Fruit fly (Drosophila melanogaster) whole organism, wandering third instar larva: Measurements from ENCODE around the gene CG33689.
A peak's percentile ranks its signal among the peaks of the same experiment; 100 is the strongest.

Experiments
- Abd-B ChIP-seq: fragments of >200 bp; optimal IDR thresholded peaks from 2 replicates; lab custom pipeline; 2017; ENCODE audit warnings: missing biosample characterization, missing genetic modification characterization
- CG32264 ChIP-seq: fragments of 200-800 bp; sonication (Bioruptor generic); optimal IDR thresholded peaks from 2 replicates; lab custom pipeline; 2016; ENCODE audit warnings: missing biosample characterization, missing genetic modification characterization
- Dif ChIP-seq: fragments of 200-275, 200-300 bp; sonication (Bioruptor generic); optimal IDR thresholded peaks from 2 replicates; lab custom pipeline; 2018; ENCODE audit warnings: missing biosample characterization, missing genetic modification characterization; ENCODE audit not compliant: partially characterized antibody
- GATAd ChIP-seq: sonication (Bioruptor generic); optimal IDR thresholded peaks from 2 replicates; lab custom pipeline; 2016; ENCODE audit warnings: missing biosample characterization, missing genetic modification characterization
- HLH106 ChIP-seq: fragments of 200-800 bp; optimal IDR thresholded peaks from 3 replicates; lab custom pipeline; 2019; ENCODE audit warnings: missing biosample characterization, mild to moderate bottlenecking, missing genetic modification characterization, moderate library complexity
- Hr78 ChIP-seq: fragments of >200 bp; optimal IDR thresholded peaks from 2 replicates; lab custom pipeline; 2017; ENCODE audit warnings: missing biosample characterization, missing genetic modification characterization
- Hr83 ChIP-seq: fragments of 200-300 bp; sonication (Bioruptor generic); optimal IDR thresholded peaks from 2 replicates; lab custom pipeline; 2016; ENCODE audit warnings: missing biosample characterization, mild to moderate bottlenecking, missing genetic modification characterization, moderate library complexity; ENCODE audit not compliant: poor library complexity, severe bottlenecking
- Mio ChIP-seq: sonication (Bioruptor generic); optimal IDR thresholded peaks from 2 replicates; lab custom pipeline; 2016; ENCODE audit warnings: missing biosample characterization, missing genetic modification characterization
- Myc ChIP-seq: fragments of >200 bp; optimal IDR thresholded peaks from 2 replicates; lab custom pipeline; 2017
- N ChIP-seq: fragments of >200 bp; optimal IDR thresholded peaks from 2 replicates; lab custom pipeline; 2018; ENCODE audit warnings: missing biosample characterization, missing external identifiers, missing genetic modification characterization
- OdsH ChIP-seq: fragments of 200-800 bp; sonication (Bioruptor generic); optimal IDR thresholded peaks from 2 replicates; lab custom pipeline; 2016; ENCODE audit warnings: missing biosample characterization, mild to moderate bottlenecking, missing genetic modification characterization
- Sp1 ChIP-seq: fragments of 200-800 bp; sonication (Bioruptor generic); optimal IDR thresholded peaks from 3 replicates; lab custom pipeline; 2019; ENCODE audit warnings: missing biosample characterization, mild to moderate bottlenecking, missing genetic modification characterization, moderate library complexity
- Vsx2 ChIP-seq: fragments of 200-300, 225-300 bp; sonication (Bioruptor generic); optimal IDR thresholded peaks from 2 replicates; lab custom pipeline; 2018; ENCODE audit warnings: missing biosample characterization, missing genetic modification characterization; ENCODE audit not compliant: partially characterized antibody
- br ChIP-seq: fragments of 200-800 bp; sonication (Bioruptor generic); optimal IDR thresholded peaks from 2 replicates; lab custom pipeline; 2016; ENCODE audit warnings: missing biosample characterization, missing genetic modification characterization
- brk ChIP-seq: fragments of 200-800 bp; sonication (Bioruptor generic); optimal IDR thresholded peaks from 2 replicates; lab custom pipeline; 2016; ENCODE audit warnings: missing biosample characterization, mild to moderate bottlenecking, missing genetic modification characterization
- dl ChIP-seq, 2 experiments: fragments of 175-275, 200-275 bp in 1 of 2; fragments of 200-275 bp in 1 of 2; sonication (Bioruptor generic); optimal IDR thresholded peaks; lab custom pipeline; 2018; ENCODE audit warnings: mild to moderate bottlenecking in 2 of 2, missing biosample characterization in 2 of 2, missing genetic modification characterization in 2 of 2, moderate library complexity in 2 of 2; ENCODE audit not compliant: partially characterized antibody in 2 of 2, insufficient read depth in 1 of 2
- dmrt93B ChIP-seq: fragments of 200-800 bp; sonication (Bioruptor generic); optimal IDR thresholded peaks from 2 replicates; lab custom pipeline; 2018; ENCODE audit warnings: missing biosample characterization, mild to moderate bottlenecking, missing genetic modification characterization
- dsf ChIP-seq: sonication (Bioruptor generic); optimal IDR thresholded peaks from 2 replicates; lab custom pipeline; 2016; ENCODE audit warnings: missing biosample characterization, missing genetic modification characterization, borderline replicate concordance
- ey ChIP-seq: fragments of 200-800 bp; sonication (Bioruptor generic); optimal IDR thresholded peaks from 2 replicates; lab custom pipeline; 2016; ENCODE audit warnings: missing biosample characterization, missing genetic modification characterization
- foxo ChIP-seq, 2 experiments: fragments of 200-800 bp; sonication (Bioruptor generic); optimal IDR thresholded peaks; 2 replicates in 1 of 2; 3 replicates in 1 of 2; lab custom pipeline; 2016 to 2017; ENCODE audit warnings: missing biosample characterization in 2 of 2, missing genetic modification characterization in 2 of 2
- fru ChIP-seq: fragments of 200-800 bp; sonication (Bioruptor generic); optimal IDR thresholded peaks from 3 replicates; lab custom pipeline; 2016; ENCODE audit warnings: missing biosample characterization, mild to moderate bottlenecking, missing genetic modification characterization
- h ChIP-seq: fragments of 200-800 bp; sonication (Bioruptor generic); optimal IDR thresholded peaks from 3 replicates; lab custom pipeline; 2016; ENCODE audit warnings: missing biosample characterization, mild to moderate bottlenecking, missing genetic modification characterization
- jim ChIP-seq: fragments of 175-275, 200-325 bp; sonication (Bioruptor generic); optimal IDR thresholded peaks from 2 replicates; lab custom pipeline; 2016; ENCODE audit warnings: missing biosample characterization, mild to moderate bottlenecking, missing genetic modification characterization
- lola ChIP-seq: fragments of >200 bp; optimal IDR thresholded peaks from 2 replicates; lab custom pipeline; 2017; ENCODE audit warnings: missing biosample characterization, missing genetic modification characterization
- psq ChIP-seq: fragments of 200-800 bp; sonication (Bioruptor generic); optimal IDR thresholded peaks from 3 replicates; lab custom pipeline; 2017; ENCODE audit warnings: missing biosample characterization, mild to moderate bottlenecking, missing genetic modification characterization, moderate library complexity
- rgr ChIP-seq: fragments of 200-800 bp; sonication (Bioruptor generic); optimal IDR thresholded peaks from 3 replicates; lab custom pipeline; 2016; ENCODE audit warnings: missing biosample characterization, mild to moderate bottlenecking, missing genetic modification characterization
- tai ChIP-seq: sonication (Bioruptor generic); optimal IDR thresholded peaks from 2 replicates; lab custom pipeline; 2016; ENCODE audit warnings: missing biosample characterization, missing genetic modification characterization
- usp ChIP-seq: fragments of >200 bp; optimal IDR thresholded peaks from 2 replicates; lab custom pipeline; 2017; ENCODE audit warnings: missing biosample characterization, missing genetic modification characterization
- woc ChIP-seq: sonication (Bioruptor generic); optimal IDR thresholded peaks from 2 replicates; lab custom pipeline; 2016; ENCODE audit warnings: missing biosample characterization, mild to moderate bottlenecking, missing genetic modification characterization

Gene CG33689

DNA sequence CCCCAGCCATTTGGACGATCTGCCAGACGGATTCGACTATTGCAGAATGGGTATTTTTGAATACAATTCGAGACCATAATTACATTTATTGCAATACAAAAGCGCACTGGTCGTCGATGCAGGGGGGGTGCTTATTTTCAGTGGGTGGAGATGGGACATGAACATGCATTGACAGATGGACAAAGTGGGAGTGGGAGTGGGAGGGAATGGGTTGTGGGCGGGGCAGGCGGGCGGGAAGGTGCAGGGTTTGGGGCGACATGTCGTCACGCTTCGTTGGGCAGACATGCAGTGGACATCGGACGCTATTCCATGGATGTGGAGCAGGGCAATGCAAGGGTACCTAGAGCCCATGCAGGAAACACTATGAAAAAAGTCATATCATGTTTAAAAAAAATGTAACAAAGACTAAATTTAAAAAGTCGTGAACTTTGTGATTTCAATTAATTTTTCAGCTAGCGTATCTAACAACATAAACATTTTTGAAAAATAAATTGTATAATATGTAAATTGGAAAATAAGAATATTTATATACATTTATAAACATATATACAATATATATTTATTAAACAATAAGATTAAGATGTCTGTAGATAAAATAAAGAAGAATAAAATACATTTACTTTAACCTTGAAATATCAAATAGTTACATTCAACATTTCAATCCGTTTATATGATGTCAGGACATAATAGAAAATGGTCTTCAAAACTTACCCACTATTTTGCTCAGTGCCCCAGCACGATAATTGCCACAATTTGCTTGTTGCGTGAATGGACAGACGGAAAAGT, 8.2 kb downstream of the CG33689 start:
- TF ChIP-seq Hr83 (GFP tag; lab: Kevin White, UChicago), result no peak
- TF ChIP-seq lola (GFP tag; lab: Kevin White, UChicago), result no peak
- no peak for TF ChIP-seq foxo (GFP tag; optimal IDR thresholded peaks at IDR 0.05; lab: Kevin White, UChicago)
- TF ChIP-seq, all 38 proteins: peak for 0

- TF ChIP-seq dmrt93B (GFP tag; lab: Kevin White, UChicago) (peak; percentile 16), foxo (GFP tag; optimal IDR thresholded peaks at IDR 0.05; lab: Kevin White, UChicago) (peak in 1 of 2 experiments; percentile 38), Mio (no peak), woc (peak; percentile 36), Hr78 (GFP tag; lab: Kevin White, UChicago) (no peak), Abd-B (GFP tag; lab: Kevin White, UChicago) (no peak), HLH106 (no peak), Myc (no peak)
Observed at dm6 chr3L:16208839-16209612, 9.0 kb downstream of the CG33689 start.

- TF ChIP-seq dsf (GFP tag; lab: Kevin White, UChicago), result no peak
- TF ChIP-seq h (GFP tag; lab: Kevin White, UChicago), result no peak
- no peak for TF ChIP-seq Sp1 (GFP tag; lab: Kevin White, UChicago)
- TF ChIP-seq br (GFP tag; lab: Kevin White, UChicago), result peak; percentile 12
Observed at dm6 chr3L:16209641-16210040, 9.6 kb downstream of the CG33689 start.

dm6 chr3L:16211156-16211935, 11.3 kb downstream of the CG33689 start:
- no peak for TF ChIP-seq brk (GFP tag; lab: Kevin White, UChicago)
- TF ChIP-seq Vsx2, result peak; percentile 45
- TF ChIP-seq dmrt93B (GFP tag; lab: Kevin White, UChicago), result peak; percentile 27
- peak; percentile 41 for TF ChIP-seq HLH106
- TF ChIP-seq OdsH (GFP tag; lab: Kevin White, UChicago), result peak; percentile 39
- peak; percentile 15 for TF ChIP-seq ey
- no peak for TF ChIP-seq psq (GFP tag; lab: Kevin White, UChicago)
- TF ChIP-seq tai, result peak; percentile 14
- TF ChIP-seq woc, result peak; percentile 31
- no peak for TF ChIP-seq N (GFP tag; lab: Kevin White, UChicago)
- TF ChIP-seq GATAd, result no peak
- TF ChIP-seq Dif (GFP tag; lab: Kevin White, UChicago), result peak; percentile 63
- peak in 1 of 2 experiments; percentile 68 for TF ChIP-seq foxo (GFP tag; optimal IDR thresholded peaks at IDR 0.05; lab: Kevin White, UChicago)
- TF ChIP-seq Sp1 (GFP tag; lab: Kevin White, UChicago), result peak; percentile 58
- peak; percentile 21 for TF ChIP-seq br (GFP tag; lab: Kevin White, UChicago)
- no peak for TF ChIP-seq CG32264
- no peak for TF ChIP-seq lola (GFP tag; lab: Kevin White, UChicago)
- TF ChIP-seq usp (GFP tag; lab: Kevin White, UChicago), result no peak
- peak; percentile 2 for TF ChIP-seq jim
- peak; percentile 21 for TF ChIP-seq fru (GFP tag; lab: Kevin White, UChicago)
- TF ChIP-seq dl (GFP tag; optimal IDR thresholded peaks at IDR 0.05; lab: Kevin White, UChicago; ENCODE audit: insufficient read depth in 1 of 2, partially characterized antibody in 2 of 2), result peak in 1 of 2 experiments; percentile 47
- peak; percentile 51 for TF ChIP-seq rgr
- no peak for TF ChIP-seq Hr83 (GFP tag; lab: Kevin White, UChicago)
- TF ChIP-seq Myc, result no peak
